Fruit fly (Drosophila melanogaster) whole organism, pupa: ENCODE results near the gene CG46339.

Experiments used
- CG10348 ChIP-seq: fragments of 200-800 bp; sonication (Bioruptor generic); IDR thresholded peaks from 2 replicates; pipeline ENCODE4 v1.3.6; 2022; ENCODE audit warnings: missing biosample characterization, missing genetic modification characterization
- CG12605 ChIP-seq: fragments of 200-800 bp; sonication (Bioruptor generic); IDR thresholded peaks from 2 replicates; pipeline ENCODE4 v1.3.6; 2022; ENCODE audit warnings: missing biosample characterization, missing genetic modification characterization
- CG13204 ChIP-seq: fragments of 200-800 bp; sonication (Bioruptor generic); optimal IDR thresholded peaks from 2 replicates; lab custom pipeline; 2018; ENCODE audit warnings: missing biosample characterization, mild to moderate bottlenecking, missing genetic modification characterization, moderate library complexity
- CG14655 ChIP-seq: fragments of 200-800 bp; sonication (Bioruptor generic); optimal IDR thresholded peaks from 3 replicates; lab custom pipeline; 2017; ENCODE audit warnings: mild to moderate bottlenecking, missing biosample characterization, missing genetic modification reagents, missing genetic modification characterization
- CG15710 ChIP-seq: fragments of 200-800 bp; sonication (Bioruptor generic); optimal IDR thresholded peaks from 2 replicates; lab custom pipeline; 2018; ENCODE audit warnings: missing biosample characterization, mild to moderate bottlenecking, missing genetic modification characterization, moderate library complexity
- CG17806 ChIP-seq: fragments of 200-800 bp; sonication (Bioruptor generic); optimal IDR thresholded peaks from 2 replicates; lab custom pipeline; 2018; ENCODE audit warnings: missing biosample characterization, mild to moderate bottlenecking, missing genetic modification characterization, moderate library complexity
- CG32121 ChIP-seq: fragments of 200-800 bp; sonication (Bioruptor generic); IDR thresholded peaks from 2 replicates; pipeline ENCODE4 v1.3.6; 2022; ENCODE audit warnings: missing biosample characterization, missing genetic modification characterization
- CG34367 ChIP-seq: fragments of 200-800 bp; sonication (Bioruptor generic); optimal IDR thresholded peaks from 2 replicates; lab custom pipeline; 2018; ENCODE audit warnings: missing biosample characterization, mild to moderate bottlenecking, missing genetic modification characterization
- CG4496 ChIP-seq: fragments of 200-800 bp; sonication (Bioruptor generic); IDR thresholded peaks from 3 replicates; pipeline ENCODE4 v1.3.6; 2022; ENCODE audit warnings: missing biosample characterization, missing genetic modification characterization
- CG8159 ChIP-seq: fragments of 200-800 bp; sonication (Bioruptor generic); optimal IDR thresholded peaks from 3 replicates; lab custom pipeline; 2018; ENCODE audit warnings: missing biosample characterization, mild to moderate bottlenecking, missing genetic modification characterization, moderate library complexity
- CG8301 ChIP-seq: fragments of 200-800 bp; sonication (Bioruptor generic); optimal IDR thresholded peaks from 2 replicates; lab custom pipeline; 2018; ENCODE audit warnings: missing biosample characterization, mild to moderate bottlenecking, missing genetic modification characterization
- CG9948 ChIP-seq: fragments of 200-800 bp; sonication (Bioruptor generic); optimal IDR thresholded peaks from 2 replicates; lab custom pipeline; 2018; ENCODE audit warnings: missing biosample characterization, mild to moderate bottlenecking, missing genetic modification characterization, moderate library complexity
- D1 ChIP-seq: fragments of 200-800 bp; sonication (Bioruptor generic); optimal IDR thresholded peaks from 2 replicates; lab custom pipeline; 2018; ENCODE audit warnings: missing biosample characterization, mild to moderate bottlenecking, missing genetic modification characterization, moderate library complexity
- EcR ChIP-seq: fragments of 200-800 bp; sonication (Bioruptor generic); optimal IDR thresholded peaks from 3 replicates; lab custom pipeline; 2019; ENCODE audit warnings: missing biosample characterization, missing genetic modification characterization, mild to moderate bottlenecking, moderate library complexity, missing genetic modification reagents
- Ets98B ChIP-seq: fragments of 200-800 bp; sonication (Bioruptor generic); IDR thresholded peaks from 2 replicates; pipeline ENCODE4 v1.3.6; 2022; ENCODE audit warnings: missing biosample characterization, missing genetic modification characterization
- Pif1A ChIP-seq: fragments of 200-800 bp; sonication (Bioruptor generic); optimal IDR thresholded peaks from 3 replicates; lab custom pipeline; 2016; ENCODE audit warnings: missing biosample characterization, missing genetic modification characterization
- Pif1B ChIP-seq: fragments of 200-800 bp; sonication (Bioruptor generic); optimal IDR thresholded peaks from 3 replicates; lab custom pipeline; 2016; ENCODE audit warnings: missing biosample characterization, missing genetic modification characterization
- Snoo ChIP-seq: fragments of 200-800 bp; sonication (Bioruptor generic); optimal IDR thresholded peaks from 3 replicates; lab custom pipeline; 2017; ENCODE audit warnings: missing biosample characterization, mild to moderate bottlenecking, missing genetic modification characterization, inconsistent platforms
- fd96Ca ChIP-seq: fragments of 200-800 bp; sonication (Bioruptor generic); IDR thresholded peaks from 3 replicates; pipeline ENCODE4 v1.3.6; 2022; ENCODE audit warnings: missing biosample characterization, missing genetic modification characterization
- gl ChIP-seq: fragments of 200-800 bp; sonication (Bioruptor generic); optimal IDR thresholded peaks from 2 replicates; lab custom pipeline; 2018; ENCODE audit warnings: missing biosample characterization, mild to moderate bottlenecking, missing genetic modification characterization
- rn ChIP-seq: fragments of 200-800 bp; sonication (Bioruptor generic); IDR thresholded peaks from 2 replicates; pipeline ENCODE4 v1.3.6; 2022; ENCODE audit warnings: missing biosample characterization, missing genetic modification characterization

Gene CG46339

dm6 chr3R:26955527-26955926 lies 40.0 kb downstream of the CG46339 start:
- TF ChIP-seq gl (tag; lab: Kevin White, UChicago) (no peak), CG8159 (no peak), D1 (tag; lab: Kevin White, UChicago) (no peak), CG9948 (tag; lab: Kevin White, UChicago) (no peak), CG34367 (tag; lab: Kevin White, UChicago) (no peak), CG17806 (tag; lab: Kevin White, UChicago) (no peak), CG15710 (tag; lab: Kevin White, UChicago) (no peak), Pif1A (GFP tag; lab: Kevin White, UChicago) (no peak), CG14655 (GFP tag; lab: Kevin White, UChicago) (no peak), CG4496 (no peak), CG8301 (tag; lab: Kevin White, UChicago) (no peak), CG13204 (no peak), CG10348 (GFP tag; lab: Robert Waterston, UW) (no peak), Ets98B (no peak), rn (GFP tag; lab: Robert Waterston, UW) (no peak), EcR (GFP tag; lab: Kevin White, UChicago) (no peak), fd96Ca (GFP tag; lab: Robert Waterston, UW) (no peak), CG12605 (no peak), Snoo (tag; lab: Kevin White, UChicago) (no peak), Pif1B (GFP tag; lab: Kevin White, UChicago) (no peak)

DNA sequence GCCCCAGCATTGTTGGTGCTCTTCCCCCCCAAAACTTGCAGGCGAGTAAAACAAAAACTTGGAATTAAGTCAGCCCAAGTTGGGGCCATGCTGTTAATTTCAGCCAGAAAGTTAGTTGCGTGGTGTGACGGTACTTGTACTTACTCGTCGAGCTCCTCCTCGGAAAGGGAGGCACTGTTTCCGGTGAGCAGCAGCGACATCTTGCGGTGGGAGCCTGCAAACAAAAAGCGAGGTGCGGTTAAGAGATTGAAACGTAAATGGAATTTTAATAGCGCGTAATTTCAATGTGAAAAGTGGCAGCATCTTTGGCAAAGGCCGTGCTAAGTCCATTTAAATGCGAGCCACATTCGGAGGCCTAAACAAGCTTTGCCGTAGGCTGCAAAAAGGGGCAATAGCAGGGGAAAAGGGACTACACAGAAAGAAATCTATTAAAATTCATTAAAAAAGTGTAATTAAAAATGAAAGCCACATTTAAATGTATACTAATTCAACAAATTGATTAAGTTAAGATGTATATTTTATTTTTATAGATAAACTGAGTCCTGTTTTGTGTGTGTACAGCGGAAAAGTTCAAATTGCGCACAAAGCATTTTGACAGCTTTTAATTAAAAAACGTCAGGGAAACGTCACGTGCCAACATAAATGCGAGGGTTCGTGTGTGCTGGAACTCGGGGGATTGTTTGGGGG lies 41.0 kb downstream of the CG46339 start:
- TF ChIP-seq Pif1A (GFP tag; lab: Kevin White, UChicago) = no peak
- no peak for TF ChIP-seq CG34367 (tag; lab: Kevin White, UChicago)
- no peak for TF ChIP-seq CG14655 (GFP tag; lab: Kevin White, UChicago)
- TF ChIP-seq CG12605 = no peak

dm6 chr3R:26957132-26957531 lies 41.6 kb downstream of the CG46339 start:
- TF ChIP-seq EcR (GFP tag; lab: Kevin White, UChicago) = peak; percentile 25
- no peak for TF ChIP-seq Pif1A (GFP tag; lab: Kevin White, UChicago)
- TF ChIP-seq CG8159 = no peak

dm6 chr3R:26958314-26958979 lies 42.9 kb downstream of the CG46339 start, which contains the start of gene CG6330:
TSS of gene CG6330 (minus strand) at chr3R:26958491.
- TF ChIP-seq gl (tag; lab: Kevin White, UChicago) (no peak), Pif1B (GFP tag; lab: Kevin White, UChicago) (no peak), CG13204 (no peak), CG34367 (tag; lab: Kevin White, UChicago) (no peak), Snoo (tag; lab: Kevin White, UChicago) (no peak), CG14655 (GFP tag; lab: Kevin White, UChicago) (no peak), fd96Ca (GFP tag; lab: Robert Waterston, UW) (no peak), CG12605 (no peak), rn (GFP tag; lab: Robert Waterston, UW) (no peak), CG8159 (no peak), CG15710 (tag; lab: Kevin White, UChicago) (no peak), EcR (GFP tag; lab: Kevin White, UChicago) (no peak), Pif1A (GFP tag; lab: Kevin White, UChicago) (no peak), CG17806 (tag; lab: Kevin White, UChicago) (no peak), CG9948 (tag; lab: Kevin White, UChicago) (no peak), Ets98B (no peak), CG4496 (no peak), CG8301 (tag; lab: Kevin White, UChicago) (no peak), CG10348 (GFP tag; lab: Robert Waterston, UW) (no peak)

DNA sequence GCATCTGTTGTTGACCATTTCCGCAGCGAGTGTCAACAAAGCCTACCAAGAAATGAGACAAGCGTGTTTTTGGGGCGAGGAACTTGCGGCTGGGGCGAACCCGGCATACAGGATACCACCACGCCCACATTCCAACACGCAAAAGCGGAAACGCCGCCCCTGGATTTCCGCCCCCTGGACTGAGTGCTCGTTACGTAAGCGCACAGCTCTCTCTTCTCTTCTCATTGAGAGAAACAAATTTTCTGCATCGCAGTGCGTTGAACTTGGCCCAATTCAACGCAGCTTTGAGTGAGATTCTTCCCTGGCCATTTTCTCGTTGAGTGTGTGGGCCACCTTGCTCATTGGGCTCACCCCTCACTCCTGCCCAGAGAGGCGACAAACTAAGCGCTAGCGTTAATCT lies 44.9 kb downstream of the CG46339 start:
- peak; percentile 68 for TF ChIP-seq EcR (GFP tag; lab: Kevin White, UChicago)
- no peak for TF ChIP-seq gl (tag; lab: Kevin White, UChicago)
- TF ChIP-seq D1 (tag; lab: Kevin White, UChicago) = no peak
- TF ChIP-seq CG8301 (tag; lab: Kevin White, UChicago) = no peak
- no peak for TF ChIP-seq Ets98B
- no peak for TF ChIP-seq Pif1B (GFP tag; lab: Kevin White, UChicago)
- no peak for TF ChIP-seq CG10348 (GFP tag; lab: Robert Waterston, UW)
- 0 out of 3 replicates have a peak, but pooled peaks have one; percentile 24 for TF ChIP-seq CG4496
- no peak for TF ChIP-seq CG8159
- no peak for TF ChIP-seq Snoo (tag; lab: Kevin White, UChicago)
- no peak for TF ChIP-seq rn (GFP tag; lab: Robert Waterston, UW)
- TF ChIP-seq CG34367 (tag; lab: Kevin White, UChicago) = no peak
- no peak for TF ChIP-seq CG15710 (tag; lab: Kevin White, UChicago)
- TF ChIP-seq CG13204 = no peak

- TF ChIP-seq CG15710 (tag; lab: Kevin White, UChicago) = peak; percentile 64
- TF ChIP-seq CG14655 (GFP tag; lab: Kevin White, UChicago) = peak; percentile 64
- peak; percentile 24 for TF ChIP-seq Snoo (tag; lab: Kevin White, UChicago)
- TF ChIP-seq Pif1A (GFP tag; lab: Kevin White, UChicago) = peak; percentile 80
- TF ChIP-seq CG8301 (tag; lab: Kevin White, UChicago) = peak; percentile 76
- TF ChIP-seq CG10348 (GFP tag; lab: Robert Waterston, UW) = no peak
- TF ChIP-seq D1 (tag; lab: Kevin White, UChicago) = no peak
- TF ChIP-seq Ets98B = peak; percentile 41
- peak; percentile 54 for TF ChIP-seq Pif1B (GFP tag; lab: Kevin White, UChicago)
- peak; percentile 62 for TF ChIP-seq CG32121 (GFP tag; lab: Robert Waterston, UW)
- TF ChIP-seq CG17806 (tag; lab: Kevin White, UChicago) = peak; percentile 89
- no peak for TF ChIP-seq EcR (GFP tag; lab: Kevin White, UChicago)
- 0 out of 2 replicates have a peak, but pooled peaks have one; percentile 6 for TF ChIP-seq rn (GFP tag; lab: Robert Waterston, UW)
- no peak for TF ChIP-seq CG13204
- peak; percentile 54 for TF ChIP-seq gl (tag; lab: Kevin White, UChicago)
- peak; percentile 73; the same call in 1 of the 3 replicates for TF ChIP-seq CG4496
- TF ChIP-seq fd96Ca (GFP tag; lab: Robert Waterston, UW) = peak; percentile 57; the same call in 2 of the 3 replicates
- TF ChIP-seq CG9948 (tag; lab: Kevin White, UChicago) = peak; percentile 74
- TF ChIP-seq CG8159 = peak; percentile 88
- TF ChIP-seq CG34367 (tag; lab: Kevin White, UChicago) = peak; percentile 62
- TF ChIP-seq CG12605 = no peak
Measured at dm6 chr3R:26963747-26964174, 48.2 kb downstream of the CG46339 start.
